Worm (Caenorhabditis elegans): Measurements from ENCODE around the gene unc-115.
"Not testable (repeated sequence)": the region's sequence is repeated elsewhere in the genome, so short reads cannot be mapped to it uniquely, and the experiment has no call there.

- TF ChIP-seq pha-4 (tag; optimal IDR thresholded peaks at IDR 0.05); ama-1 (optimal IDR thresholded peaks at IDR 0.05); ceh-9 (tag; optimal IDR thresholded peaks at IDR 0.05); nhr-11 (tag; optimal IDR thresholded peaks at IDR 0.05): not testable (repeated sequence)
- TF ChIP-seq elt-2 (tag; optimal IDR thresholded peaks at IDR 0.05) (peak; percentile 78), K02D7.2 (tag; optimal IDR thresholded peaks at IDR 0.05) (peak; percentile 23), sox-4 (tag; optimal IDR thresholded peaks at IDR 0.05) (peak; percentile 71), pag-3 (tag; optimal IDR thresholded peaks at IDR 0.05; ENCODE audit: borderline replicate concordance) (peak; percentile 24), hlh-6 (tag; optimal IDR thresholded peaks at IDR 0.05) (peak; percentile 56), gmeb-2 (tag; optimal IDR thresholded peaks at IDR 0.05) (peak; percentile 78), F13H6.1 (tag; optimal IDR thresholded peaks at IDR 0.05) (peak; percentile 42), hlh-13 (GFP tag; optimal IDR thresholded peaks at IDR 0.05) (peak; percentile 36), npax-4 (tag; optimal IDR thresholded peaks at IDR 0.05) (peak; percentile 7), unc-86 (tag; optimal IDR thresholded peaks at IDR 0.05) (peak; percentile 52)
Measured at ce11 chrX:10132546-10133032, 14.1 kb upstream of the unc-115 start.
